Fruit fly (Drosophila melanogaster): ENCODE results near the gene CG31251.

CG31251 gene

dm6 chr3R:17645239-17645638 lies 39.5 kb downstream of the CG31251 start:
- TF ChIP-seq CG8301 (tag; optimal IDR thresholded peaks at IDR 0.05) (no peak), D1 (tag; optimal IDR thresholded peaks at IDR 0.05) (no peak), CG4496 (GFP tag; IDR thresholded peaks at IDR 0.05) (peak; percentile 22; the same call in 1 of the 3 replicates)

- no peak for TF ChIP-seq CG8159 (tag; optimal IDR thresholded peaks at IDR 0.05)
- TF ChIP-seq CG4496 (GFP tag; IDR thresholded peaks at IDR 0.05): no peak
- no peak for TF ChIP-seq CG34367 (tag; optimal IDR thresholded peaks at IDR 0.05)
- no peak for TF ChIP-seq CG17806 (tag; optimal IDR thresholded peaks at IDR 0.05)
- TF ChIP-seq rn (GFP tag; IDR thresholded peaks at IDR 0.05): no peak
- no peak for TF ChIP-seq EcR (GFP tag; optimal IDR thresholded peaks at IDR 0.05)
- no peak for TF ChIP-seq CG10348 (GFP tag; IDR thresholded peaks at IDR 0.05)
- no peak for TF ChIP-seq CG15710 (tag; optimal IDR thresholded peaks at IDR 0.05)
- no peak for TF ChIP-seq CG8301 (tag; optimal IDR thresholded peaks at IDR 0.05)
- no peak for TF ChIP-seq Pif1B (GFP tag; optimal IDR thresholded peaks at IDR 0.05)
- TF ChIP-seq CG32121 (GFP tag; IDR thresholded peaks at IDR 0.05): no peak
Measured at dm6 chr3R:17644019-17644418, 40.7 kb downstream of the CG31251 start.
